Fruit fly (Drosophila melanogaster): Measurements from ENCODE around the gene CG2698.

The CG2698 gene

dm6 chr3R:7968958-7969701, 32.2 kb upstream of the CG2698 start:
- no peak for TF ChIP-seq CG12768 (GFP tag; optimal IDR thresholded peaks at IDR 0.05)
- no peak for TF ChIP-seq tj (GFP tag; optimal IDR thresholded peaks at IDR 0.05)
- TF ChIP-seq cnc (optimal IDR thresholded peaks at IDR 0.05) = no peak
- no peak for TF ChIP-seq CG14711 (tag; optimal IDR thresholded peaks at IDR 0.05)
- no peak for TF ChIP-seq CG7045 (GFP tag; optimal IDR thresholded peaks at IDR 0.05)
- no peak for TF ChIP-seq kay (GFP tag; ENCODE audit: borderline replicate concordance)
- TF ChIP-seq Hr96 (GFP tag; optimal IDR thresholded peaks at IDR 0.05) = no peak
- no peak for TF ChIP-seq CG33017 (tag; optimal IDR thresholded peaks at IDR 0.05)
- no peak for TF ChIP-seq Clk (GFP tag; optimal IDR thresholded peaks at IDR 0.05)
- no peak for TF ChIP-seq cic (GFP tag; optimal IDR thresholded peaks at IDR 0.05)
- TF ChIP-seq CG5204 (GFP tag; optimal IDR thresholded peaks at IDR 0.05) = no peak
- TF ChIP-seq CG1620 (GFP tag; optimal IDR thresholded peaks at IDR 0.05) = no peak
- no peak for TF ChIP-seq CG7101 (tag; optimal IDR thresholded peaks at IDR 0.05)
- no peak for TF ChIP-seq pad (GFP tag; optimal IDR thresholded peaks at IDR 0.05)
- TF ChIP-seq Mnt (GFP tag; optimal IDR thresholded peaks at IDR 0.05) = no peak
- TF ChIP-seq Crg-1 (GFP tag; optimal IDR thresholded peaks at IDR 0.05) = no peak
- no peak for TF ChIP-seq ovo (GFP tag; optimal IDR thresholded peaks at IDR 0.05)

DNA sequence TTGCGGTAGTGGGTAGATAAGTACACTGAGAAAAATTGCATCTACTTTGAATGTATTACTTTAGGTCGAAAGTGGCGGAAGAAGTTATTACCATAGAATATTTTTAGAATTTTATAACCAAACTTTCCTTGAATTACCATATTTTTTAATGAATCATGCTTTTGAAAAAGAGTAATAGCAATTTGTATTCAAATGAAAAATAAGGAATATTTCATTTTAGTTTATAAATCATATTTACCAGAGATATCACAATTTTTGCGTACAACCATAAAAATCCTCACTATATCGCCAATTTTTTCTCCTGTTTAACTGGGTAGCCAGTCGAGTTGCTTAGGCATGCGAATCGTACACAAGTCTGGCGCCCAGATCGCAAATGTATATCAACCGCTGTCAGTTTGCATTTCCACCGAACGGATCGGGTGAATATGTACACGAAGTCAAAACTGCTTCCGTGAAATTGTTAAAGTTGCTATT, 31.6 kb upstream of the CG2698 start:
- no peak for TF ChIP-seq toe (GFP tag; optimal IDR thresholded peaks at IDR 0.05)
- peak; percentile 4 for TF ChIP-seq tj (GFP tag; optimal IDR thresholded peaks at IDR 0.05)
- TF ChIP-seq CG12768 (GFP tag; optimal IDR thresholded peaks at IDR 0.05) = no peak

DNA sequence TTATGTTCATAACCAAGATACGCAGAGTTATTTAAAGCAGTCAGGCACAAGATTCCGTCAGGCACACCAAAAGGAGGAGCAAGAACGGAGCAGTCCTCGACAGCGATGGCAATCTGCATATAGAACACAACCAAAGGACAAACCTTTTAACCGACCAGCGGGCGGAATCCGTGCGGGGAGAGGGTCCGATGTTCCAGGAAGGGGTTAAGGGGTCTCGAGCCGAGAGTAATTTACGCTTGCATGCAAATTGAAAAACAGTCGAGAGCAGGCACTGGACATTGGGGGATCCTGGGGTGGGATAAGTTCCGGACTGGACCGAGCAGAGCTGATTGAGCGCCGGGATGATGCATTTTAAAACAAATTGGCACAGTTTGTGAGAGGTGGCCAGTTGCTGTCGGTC, 30.7 kb upstream of the CG2698 start:
- no peak for TF ChIP-seq cnc (optimal IDR thresholded peaks at IDR 0.05)
- TF ChIP-seq CG11617 (GFP tag; optimal IDR thresholded peaks at IDR 0.05) = no peak
- no peak for TF ChIP-seq CG1620 (GFP tag; optimal IDR thresholded peaks at IDR 0.05)
- TF ChIP-seq CG33017 (tag; optimal IDR thresholded peaks at IDR 0.05) = no peak
- TF ChIP-seq Clk (GFP tag; optimal IDR thresholded peaks at IDR 0.05) = no peak
- no peak for TF ChIP-seq toe (GFP tag; optimal IDR thresholded peaks at IDR 0.05)
- TF ChIP-seq CG5204 (GFP tag; optimal IDR thresholded peaks at IDR 0.05) = no peak
- no peak for TF ChIP-seq tj (GFP tag; optimal IDR thresholded peaks at IDR 0.05)
- TF ChIP-seq CG7045 (GFP tag; optimal IDR thresholded peaks at IDR 0.05) = no peak
- TF ChIP-seq Crg-1 (GFP tag; optimal IDR thresholded peaks at IDR 0.05) = no peak
- no peak for TF ChIP-seq cic (GFP tag; optimal IDR thresholded peaks at IDR 0.05)
- TF ChIP-seq Hr96 (GFP tag; optimal IDR thresholded peaks at IDR 0.05) = no peak
- TF ChIP-seq Mnt (GFP tag; optimal IDR thresholded peaks at IDR 0.05) = no peak

- TF ChIP-seq CG11617 (GFP tag; optimal IDR thresholded peaks at IDR 0.05) (no peak), ovo (GFP tag; optimal IDR thresholded peaks at IDR 0.05) (no peak), kay (GFP tag; ENCODE audit: borderline replicate concordance) (no peak), CG14711 (tag; optimal IDR thresholded peaks at IDR 0.05) (no peak), cic (GFP tag; optimal IDR thresholded peaks at IDR 0.05) (no peak), CG5204 (GFP tag; optimal IDR thresholded peaks at IDR 0.05) (no peak), cnc (optimal IDR thresholded peaks at IDR 0.05) (no peak), CG1620 (GFP tag; optimal IDR thresholded peaks at IDR 0.05) (no peak), pad (GFP tag; optimal IDR thresholded peaks at IDR 0.05) (no peak), bab1 (GFP tag; optimal IDR thresholded peaks at IDR 0.05) (no peak), Mnt (GFP tag; optimal IDR thresholded peaks at IDR 0.05) (no peak), tj (GFP tag; optimal IDR thresholded peaks at IDR 0.05) (no peak), CG7101 (tag; optimal IDR thresholded peaks at IDR 0.05) (no peak), CG33017 (tag; optimal IDR thresholded peaks at IDR 0.05) (no peak), CG12768 (GFP tag; optimal IDR thresholded peaks at IDR 0.05) (no peak), Crg-1 (GFP tag; optimal IDR thresholded peaks at IDR 0.05) (no peak), CG7045 (GFP tag; optimal IDR thresholded peaks at IDR 0.05) (no peak), toe (GFP tag; optimal IDR thresholded peaks at IDR 0.05) (no peak)
Observed at dm6 chr3R:7972179-7972578, 29.2 kb upstream of the CG2698 start.

dm6 chr3R:7973049-7973448, 28.3 kb upstream of the CG2698 start:
- no peak for TF ChIP-seq Clk (GFP tag; optimal IDR thresholded peaks at IDR 0.05)
- TF ChIP-seq cic (GFP tag; optimal IDR thresholded peaks at IDR 0.05) = no peak
- no peak for TF ChIP-seq CG5204 (GFP tag; optimal IDR thresholded peaks at IDR 0.05)
- no peak for TF ChIP-seq CG7045 (GFP tag; optimal IDR thresholded peaks at IDR 0.05)
- TF ChIP-seq Crg-1 (GFP tag; optimal IDR thresholded peaks at IDR 0.05) = no peak
- TF ChIP-seq Mnt (GFP tag; optimal IDR thresholded peaks at IDR 0.05) = no peak
- no peak for TF ChIP-seq CG1620 (GFP tag; optimal IDR thresholded peaks at IDR 0.05)
- no peak for TF ChIP-seq CG14711 (tag; optimal IDR thresholded peaks at IDR 0.05)
- TF ChIP-seq CG33017 (tag; optimal IDR thresholded peaks at IDR 0.05) = no peak
- no peak for TF ChIP-seq tj (GFP tag; optimal IDR thresholded peaks at IDR 0.05)
- no peak for TF ChIP-seq CG7101 (tag; optimal IDR thresholded peaks at IDR 0.05)
- no peak for TF ChIP-seq ovo (GFP tag; optimal IDR thresholded peaks at IDR 0.05)
- no peak for TF ChIP-seq pad (GFP tag; optimal IDR thresholded peaks at IDR 0.05)
- TF ChIP-seq Hr96 (GFP tag; optimal IDR thresholded peaks at IDR 0.05) = no peak
- no peak for TF ChIP-seq cnc (optimal IDR thresholded peaks at IDR 0.05)

All from whole organism, adult.